Worm (Caenorhabditis elegans) whole organism, L4/young adult: ENCODE data around the gene C07A9.10.

Experiments used
- W03F9.2 ChIP-seq: fragments of 150-350 bp; optimal IDR thresholded peaks from 2 replicates; lab custom pipeline; 2014; ENCODE audit warnings: missing biosample characterization, missing genetic modification characterization
- dao-5 ChIP-seq: sonication (generic microtip); optimal IDR thresholded peaks from 2 replicates; lab custom pipeline; 2016; ENCODE audit warnings: missing genotype, missing genetic modification characterization, moderate library complexity, missing compliant biosample characterization
- him-1 ChIP-seq: sonication (generic microtip); optimal IDR thresholded peaks from 2 replicates; lab custom pipeline; 2016; ENCODE audit warnings: missing genotype, missing genetic modification reagents, missing genetic modification characterization, missing compliant biosample characterization

- TF ChIP-seq him-1 (tag; lab: Kevin White, UChicago) (no peak), dao-5 (no peak), W03F9.2 (tag; lab: Kevin White, UChicago) (no peak)
These were observed 40.8 kb downstream of the C07A9.10 start for ce11 chrIII:9645099-9645498.
